Worm (Caenorhabditis elegans) whole organism, early embryonic: ENCODE measurements around the gene F56F10.1.

Experiments
- B0310.2 ChIP-seq: sonication (generic microtip); optimal IDR thresholded peaks from 2 replicates; lab custom pipeline; 2016; ENCODE audit warnings: mild to moderate bottlenecking, missing genetic modification characterization, missing compliant biosample characterization
- F13C5.2 ChIP-seq: sonication (generic microtip); optimal IDR thresholded peaks from 2 replicates; lab custom pipeline; 2017; ENCODE audit warnings: mild to moderate bottlenecking, missing genetic modification characterization, inconsistent platforms, missing compliant biosample characterization
- aly-1 ChIP-seq: sonication (generic microtip); optimal IDR thresholded peaks from 2 replicates; lab custom pipeline; 2016; ENCODE audit warnings: missing genetic modification characterization, missing compliant biosample characterization
- ama-1 ChIP-seq: fragments of 150-350 bp; optimal IDR thresholded peaks from 2 replicates; lab custom pipeline; 2014
- ceh-13 ChIP-seq: fragments of 200-800 bp; sonication (Bioruptor generic); optimal IDR thresholded peaks from 2 replicates; lab custom pipeline; 2018; ENCODE audit warnings: mild to moderate bottlenecking, missing genetic modification characterization, missing compliant biosample characterization
- ceh-36 ChIP-seq: sonication (generic microtip); optimal IDR thresholded peaks from 2 replicates; lab custom pipeline; 2016; ENCODE audit warnings: missing genetic modification characterization, inconsistent platforms, missing compliant biosample characterization
- ets-7 ChIP-seq: sonication (generic microtip); optimal IDR thresholded peaks from 2 replicates; lab custom pipeline; 2016; ENCODE audit warnings: missing genotype, missing genetic modification characterization, missing compliant biosample characterization
- flt-1 ChIP-seq: fragments of 200-800 bp; sonication (Bioruptor generic); IDR thresholded peaks from 2 replicates; pipeline ENCODE4 v1.3.6; 2022; ENCODE audit warnings: missing genetic modification characterization, missing compliant biosample characterization
- hmbx-1 ChIP-seq: sonication (generic microtip); optimal IDR thresholded peaks from 2 replicates; lab custom pipeline; 2016; ENCODE audit warnings: mild to moderate bottlenecking, missing genetic modification characterization, missing compliant biosample characterization
- hmg-4 ChIP-seq: fragments of 200-800 bp; sonication (Bioruptor generic); optimal IDR thresholded peaks from 2 replicates; lab custom pipeline; 2018; ENCODE audit warnings: mild to moderate bottlenecking, missing genetic modification characterization, missing compliant biosample characterization
- hnd-1 ChIP-seq: sonication (generic microtip); optimal IDR thresholded peaks from 2 replicates; lab custom pipeline; 2016; ENCODE audit warnings: missing genetic modification characterization, missing compliant biosample characterization
- pes-1 ChIP-seq: fragments of 200-800 bp; sonication (Bioruptor generic); IDR thresholded peaks from 2 replicates; pipeline ENCODE4 v1.3.6; 2022; ENCODE audit warnings: missing genetic modification reagents, missing genetic modification characterization, missing compliant biosample characterization
- scrt-1 ChIP-seq: fragments of 200-800 bp; sonication (Bioruptor generic); IDR thresholded peaks from 2 replicates; pipeline ENCODE4 v1.3.6; 2022; ENCODE audit warnings: missing genetic modification characterization, missing compliant biosample characterization
- sea-1 ChIP-seq: fragments of 200-800 bp; sonication (Bioruptor generic); conservative IDR thresholded peaks from 2 replicates; pipeline ENCODE4 v1.3.6; 2022; ENCODE audit warnings: missing genetic modification characterization, missing compliant biosample characterization
- tbx-11 ChIP-seq: fragments of 200-800 bp; sonication (Bioruptor generic); IDR thresholded peaks from 2 replicates; pipeline ENCODE4 v1.3.6; 2022; ENCODE audit warnings: missing genetic modification characterization, missing compliant biosample characterization
- tbx-37 ChIP-seq: fragments of 200-800 bp; sonication (Bioruptor generic); conservative IDR thresholded peaks from 2 replicates; pipeline ENCODE4 v1.3.6; 2022; ENCODE audit warnings: missing genetic modification reagents, missing genetic modification characterization, missing compliant biosample characterization
- tra-4 ChIP-seq: sonication (generic microtip); optimal IDR thresholded peaks from 2 replicates; lab custom pipeline; 2017; ENCODE audit warnings: missing genetic modification characterization, missing compliant biosample characterization

Gene F56F10.1

DNA sequence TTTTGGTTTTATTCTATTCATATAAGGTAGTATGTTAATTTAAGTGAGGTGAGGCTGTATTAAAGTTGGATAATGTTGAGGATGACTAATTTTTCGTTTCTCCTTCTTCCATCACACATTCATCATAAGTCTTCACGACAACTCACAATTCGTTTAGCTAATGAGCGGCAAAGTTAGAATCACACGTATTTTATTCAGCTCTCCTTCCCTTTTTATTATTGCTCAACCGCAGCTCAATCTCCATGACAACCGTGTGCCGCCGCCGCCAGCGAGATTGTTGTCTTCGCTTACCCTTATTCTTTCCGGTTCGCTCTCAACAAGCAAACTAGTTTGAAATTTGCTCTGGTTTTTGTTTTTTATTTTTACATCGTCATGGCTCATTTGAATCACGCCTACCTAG, 8.0 kb downstream of the F56F10.1 start, which contains the start of gene ZC13.2:
ZC13.2 (plus strand) TSS at position 301 of the 400 bp plus-strand sequence.
- TF ChIP-seq ets-7 (tag; lab: Kevin White, UChicago) (no peak), sea-1 (GFP tag; lab: Robert Waterston, UW) (no peak), B0310.2 (tag; lab: Kevin White, UChicago) (no peak), ceh-13 (GFP tag; lab: Kevin White, UChicago) (no peak), F13C5.2 (tag; lab: Kevin White, UChicago) (no peak), ceh-36 (tag; lab: Kevin White, UChicago) (no peak)

DNA sequence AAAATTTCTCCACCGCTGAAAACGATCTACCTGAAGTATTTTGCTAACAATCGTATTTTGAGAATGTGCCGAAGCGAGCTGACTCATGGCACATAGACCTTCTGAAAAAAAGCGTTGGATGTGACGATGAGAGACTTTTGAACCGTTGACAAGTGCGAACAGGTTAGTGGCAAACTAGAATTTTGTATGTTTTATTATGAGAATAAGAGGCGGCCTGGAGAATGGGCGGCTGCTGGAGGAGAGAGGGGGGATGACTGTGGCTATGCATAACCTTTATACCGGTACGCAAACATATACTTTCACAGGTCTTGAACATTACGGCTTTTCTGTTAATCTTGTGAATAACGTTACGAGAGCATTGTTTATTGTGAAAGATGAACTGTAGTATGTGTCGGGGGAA, 15.9 kb downstream of the F56F10.1 start, which contains the start of gene mam-1:
mam-1 (minus strand) TSS at position 101 of the 400 bp plus-strand sequence.
- TF ChIP-seq B0310.2 (tag; lab: Kevin White, UChicago) (no peak), ceh-36 (tag; lab: Kevin White, UChicago) (no peak), flt-1 (GFP tag; lab: Robert Waterston, UW) (no peak), ceh-13 (GFP tag; lab: Kevin White, UChicago) (no peak), ama-1 (lab: Kevin White, UChicago) (no peak), ets-7 (tag; lab: Kevin White, UChicago) (no peak), tbx-37 (no peak)

DNA sequence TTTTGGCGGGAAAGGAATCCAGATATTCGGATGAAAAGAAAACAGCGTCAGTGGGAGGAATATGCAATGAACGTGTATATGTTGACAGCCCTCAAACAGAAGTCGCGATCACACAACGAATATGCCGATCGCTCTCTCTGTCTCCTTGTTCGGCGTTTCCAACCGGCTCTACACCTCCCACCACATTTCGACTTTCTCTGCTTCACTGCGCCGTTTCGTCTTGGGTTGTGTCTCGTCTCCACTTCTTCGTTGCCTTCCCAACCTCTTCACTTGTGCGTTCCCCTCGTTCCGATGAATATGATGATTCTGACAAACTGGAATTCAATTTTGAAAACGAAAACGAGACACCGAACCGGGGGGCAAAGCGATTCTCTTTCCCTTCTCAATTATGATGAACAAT, 25.5 kb downstream of the F56F10.1 start, which contains the start of gene mab-7:
mab-7 (minus strand) TSS at position 101 of the 400 bp plus-strand sequence.
- no peak for TF ChIP-seq hnd-1 (tag; lab: Kevin White, UChicago)
- TF ChIP-seq ceh-13 (GFP tag; lab: Kevin White, UChicago), result no peak
- no peak for TF ChIP-seq tbx-37
- TF ChIP-seq B0310.2 (tag; lab: Kevin White, UChicago), result no peak
- no peak for TF ChIP-seq pes-1
- no peak for TF ChIP-seq hmg-4
- TF ChIP-seq scrt-1 (GFP tag; lab: Robert Waterston, UW), result no peak
- no peak for TF ChIP-seq flt-1 (GFP tag; lab: Robert Waterston, UW)
- TF ChIP-seq tra-4 (tag; lab: Kevin White, UChicago), result no peak
- no peak for TF ChIP-seq ceh-36 (tag; lab: Kevin White, UChicago)
- TF ChIP-seq sea-1 (GFP tag; lab: Robert Waterston, UW), result no peak
- no peak for TF ChIP-seq hmbx-1
- TF ChIP-seq ets-7 (tag; lab: Kevin White, UChicago), result no peak
- TF ChIP-seq aly-1 (tag; lab: Kevin White, UChicago), result no peak
- TF ChIP-seq tbx-11 (GFP tag; lab: Robert Waterston, UW), result no peak
- TF ChIP-seq ama-1 (lab: Kevin White, UChicago), result no peak
- TF ChIP-seq F13C5.2 (tag; lab: Kevin White, UChicago), result no peak

ce11 chrX:902512-902911, 30.1 kb downstream of the F56F10.1 start, which contains the start of gene ZC13.10:
ZC13.10 (minus strand) TSS chrX:902612.
- TF ChIP-seq scrt-1 (GFP tag; lab: Robert Waterston, UW), result no peak
- TF ChIP-seq hnd-1 (tag; lab: Kevin White, UChicago), result no peak
- TF ChIP-seq tbx-11 (GFP tag; lab: Robert Waterston, UW), result no peak
- no peak for TF ChIP-seq pes-1
- TF ChIP-seq F13C5.2 (tag; lab: Kevin White, UChicago), result no peak

DNA sequence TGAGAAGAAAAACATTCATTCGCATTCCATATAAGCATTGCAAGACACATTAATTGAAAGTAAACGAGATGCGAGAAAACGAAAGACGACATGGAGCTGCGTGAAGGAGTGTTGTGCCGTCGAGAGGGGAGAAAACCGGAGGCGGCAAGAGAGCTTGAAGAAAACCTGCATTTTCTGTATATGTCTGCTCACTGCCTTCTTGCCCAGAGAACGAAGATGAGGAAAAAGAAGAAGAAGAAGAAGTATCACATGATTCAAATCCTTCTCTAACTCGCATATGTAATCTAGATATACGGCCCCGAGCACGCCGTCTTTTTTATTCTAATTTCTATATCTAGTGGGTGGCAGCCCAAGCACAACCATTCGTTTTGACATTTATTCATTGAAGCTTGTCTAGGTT, 37.9 kb downstream of the F56F10.1 start:
- TF ChIP-seq hmbx-1, result no peak
- no peak for TF ChIP-seq sea-1 (GFP tag; lab: Robert Waterston, UW)
- TF ChIP-seq scrt-1 (GFP tag; lab: Robert Waterston, UW), result no peak
- TF ChIP-seq tbx-37, result no peak
- no peak for TF ChIP-seq F13C5.2 (tag; lab: Kevin White, UChicago)
- no peak for TF ChIP-seq aly-1 (tag; lab: Kevin White, UChicago)
- no peak for TF ChIP-seq hmg-4

DNA sequence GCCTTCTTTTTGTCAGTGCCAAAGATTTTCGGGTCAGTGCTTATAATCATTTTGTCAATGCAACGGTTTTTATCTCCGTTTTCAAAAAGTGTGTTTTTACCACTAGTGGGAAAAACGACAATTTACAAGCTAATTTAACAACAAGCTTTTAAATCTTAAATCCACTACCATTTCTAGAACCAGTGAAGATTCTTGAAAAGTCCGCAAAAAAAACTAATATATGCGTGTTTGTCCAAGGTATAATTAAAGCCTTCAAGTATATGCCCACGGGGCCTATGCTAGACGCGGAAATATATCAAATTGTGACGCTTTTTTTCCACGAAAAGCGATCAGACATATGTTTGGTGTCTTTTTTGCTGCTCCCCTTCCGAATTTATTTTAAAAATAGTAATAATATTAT, 40.2 kb downstream of the F56F10.1 start:
- no peak for TF ChIP-seq B0310.2 (tag; lab: Kevin White, UChicago)
- TF ChIP-seq tbx-37, result no peak
- TF ChIP-seq aly-1 (tag; lab: Kevin White, UChicago), result no peak
- TF ChIP-seq pes-1, result no peak
- no peak for TF ChIP-seq sea-1 (GFP tag; lab: Robert Waterston, UW)
- TF ChIP-seq ets-7 (tag; lab: Kevin White, UChicago), result no peak
- TF ChIP-seq F13C5.2 (tag; lab: Kevin White, UChicago), result no peak
- TF ChIP-seq hmbx-1, result no peak
- no peak for TF ChIP-seq scrt-1 (GFP tag; lab: Robert Waterston, UW)
- no peak for TF ChIP-seq hmg-4
- no peak for TF ChIP-seq ceh-36 (tag; lab: Kevin White, UChicago)
- TF ChIP-seq ama-1 (lab: Kevin White, UChicago), result no peak
- TF ChIP-seq hnd-1 (tag; lab: Kevin White, UChicago), result no peak

DNA sequence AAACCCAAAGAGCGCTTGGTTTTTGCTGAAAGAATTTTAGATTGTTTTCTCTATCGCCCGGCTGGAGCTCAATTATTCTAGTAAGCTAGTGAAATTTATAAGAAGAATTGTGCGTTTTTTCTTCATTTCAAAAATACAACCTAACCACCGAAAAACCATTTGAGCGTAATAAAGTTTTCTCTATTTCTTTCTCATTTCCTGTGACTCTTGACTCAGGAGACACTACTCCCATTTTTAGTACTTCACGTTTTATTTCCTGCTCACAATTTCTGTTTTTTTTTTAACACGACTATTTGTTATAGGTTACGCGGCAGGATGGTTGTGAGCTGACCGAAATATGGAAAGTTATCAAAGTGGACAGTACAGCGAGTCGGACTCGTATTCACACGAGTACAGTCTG, 40.6 kb downstream of the F56F10.1 start, which contains the start of gene F35H12.6:
F35H12.6 (plus strand) TSS at position 301 of the 400 bp plus-strand sequence.
- TF ChIP-seq tra-4 (tag; lab: Kevin White, UChicago), result no peak
- TF ChIP-seq pes-1, result no peak
- no peak for TF ChIP-seq tbx-11 (GFP tag; lab: Robert Waterston, UW)
- TF ChIP-seq ama-1 (lab: Kevin White, UChicago), result no peak
- TF ChIP-seq tbx-37, result no peak
- TF ChIP-seq aly-1 (tag; lab: Kevin White, UChicago), result no peak
- no peak for TF ChIP-seq hmbx-1
- no peak for TF ChIP-seq ets-7 (tag; lab: Kevin White, UChicago)
- TF ChIP-seq F13C5.2 (tag; lab: Kevin White, UChicago), result no peak
- no peak for TF ChIP-seq hnd-1 (tag; lab: Kevin White, UChicago)
- TF ChIP-seq scrt-1 (GFP tag; lab: Robert Waterston, UW), result no peak

ce11 chrX:915510-915909, 43.1 kb downstream of the F56F10.1 start, which contains the start of gene sel-12:
sel-12 (plus strand) TSS chrX:915867.
- TF ChIP-seq ceh-36 (tag; lab: Kevin White, UChicago) (no peak), hmg-4 (peak; percentile 4), tbx-37 (0 out of 2 replicates have a peak, but pooled peaks have one; percentile 23)
